Fruit fly (Drosophila melanogaster) whole organism, embryonic: ENCODE measurements around the gene CG46459.
A peak's percentile ranks its signal among the peaks of the same experiment; 100 is the strongest.

Source experiments
- Ada2b ChIP-seq: fragments of 200-800 bp; sonication (Bioruptor generic); IDR thresholded peaks from 2 replicates; pipeline ENCODE4 v1.3.6; 2022; ENCODE audit warnings: missing biosample characterization, missing genetic modification characterization
- Blimp-1 ChIP-seq: fragments of 200-800 bp; sonication (Bioruptor generic); optimal IDR thresholded peaks from 3 replicates; lab custom pipeline; 2018; ENCODE audit warnings: missing biosample characterization, missing genetic modification characterization, mild to moderate bottlenecking, moderate library complexity, missing genetic modification reagents
- BtbVII ChIP-seq: fragments of 200-800 bp; sonication (Bioruptor generic); optimal IDR thresholded peaks from 3 replicates; lab custom pipeline; 2017; ENCODE audit warnings: missing biosample characterization, mild to moderate bottlenecking, missing genetic modification characterization
- CG10147 ChIP-seq: fragments of 200-800 bp; sonication (Bioruptor generic); optimal IDR thresholded peaks from 2 replicates; lab custom pipeline; 2019; ENCODE audit warnings: missing biosample characterization, mild to moderate bottlenecking, missing genetic modification characterization, moderate library complexity
- CG1024 ChIP-seq: fragments of 200-800 bp; sonication (Bioruptor generic); IDR thresholded peaks from 2 replicates; pipeline ENCODE4 v1.3.6; 2022; ENCODE audit warnings: missing biosample characterization, missing genetic modification characterization
- CG11398 ChIP-seq: fragments of 200-800 bp; sonication (Bioruptor generic); optimal IDR thresholded peaks from 2 replicates; lab custom pipeline; 2016; ENCODE audit warnings: missing biosample characterization, missing genetic modification characterization
- CG13424 ChIP-seq: fragments of 200-800 bp; sonication (Bioruptor generic); optimal IDR thresholded peaks from 2 replicates; lab custom pipeline; 2019; ENCODE audit warnings: missing biosample characterization, mild to moderate bottlenecking, missing genetic modification characterization, moderate library complexity
- CG17612 ChIP-seq: fragments of 200-800 bp; sonication (Bioruptor generic); IDR thresholded peaks from 2 replicates; pipeline ENCODE4 v1.3.6; 2022; ENCODE audit warnings: missing biosample characterization, missing genetic modification characterization
- CG17829 ChIP-seq: fragments of 200-800 bp; optimal IDR thresholded peaks from 2 replicates; lab custom pipeline; 2019; ENCODE audit warnings: missing biosample characterization, mild to moderate bottlenecking, missing genetic modification characterization, moderate library complexity
- CG3163 ChIP-seq: fragments of 200-800 bp; sonication (Bioruptor generic); optimal IDR thresholded peaks from 3 replicates; lab custom pipeline; 2016; ENCODE audit warnings: missing biosample characterization, missing genetic modification characterization
- CG33557 ChIP-seq: fragments of 200-800 bp; sonication (Bioruptor generic); optimal IDR thresholded peaks from 2 replicates; lab custom pipeline; 2019; ENCODE audit warnings: missing biosample characterization, mild to moderate bottlenecking, missing genetic modification characterization, moderate library complexity
- CG4282 ChIP-seq: fragments of 200-800 bp; sonication (Bioruptor generic); optimal IDR thresholded peaks from 2 replicates; lab custom pipeline; 2016; ENCODE audit warnings: missing biosample characterization, missing genetic modification characterization
- CG4854 ChIP-seq: fragments of 200-800 bp; sonication (Bioruptor generic); optimal IDR thresholded peaks from 2 replicates; lab custom pipeline; 2016; ENCODE audit warnings: missing biosample characterization, missing genetic modification characterization, inconsistent platforms
- CG5245 ChIP-seq: fragments of 200-800 bp; sonication (Bioruptor generic); optimal IDR thresholded peaks from 3 replicates; lab custom pipeline; 2016; ENCODE audit warnings: missing biosample characterization, missing genetic modification characterization
- CG5953 ChIP-seq: fragments of 200-800 bp; sonication (Bioruptor generic); IDR thresholded peaks from 2 replicates; pipeline ENCODE4 v1.3.6; 2022; ENCODE audit warnings: missing biosample characterization, missing genetic modification characterization
- CG7839 ChIP-seq: fragments of 200-800 bp; sonication (Bioruptor generic); optimal IDR thresholded peaks from 3 replicates; lab custom pipeline; 2018; ENCODE audit warnings: missing biosample characterization, mild to moderate bottlenecking, missing genetic modification characterization, moderate library complexity
- CG7963 ChIP-seq: fragments of 200-800 bp; sonication (Bioruptor generic); IDR thresholded peaks from 3 replicates; pipeline ENCODE4 v1.3.6; 2022; ENCODE audit warnings: missing biosample characterization, missing genetic modification characterization; ENCODE audit not compliant: partially characterized antibody
- CG9727 ChIP-seq: fragments of 200-800 bp; sonication (Bioruptor generic); optimal IDR thresholded peaks from 3 replicates; lab custom pipeline; 2017; ENCODE audit warnings: missing biosample characterization, mild to moderate bottlenecking, missing genetic modification characterization
- CoRest ChIP-seq: fragments of 200-800 bp; sonication (Bioruptor generic); optimal IDR thresholded peaks from 3 replicates; lab custom pipeline; 2018; ENCODE audit warnings: missing biosample characterization, mild to moderate bottlenecking, missing genetic modification characterization, moderate library complexity
- CrebB ChIP-seq: fragments of 200-800 bp; sonication (Bioruptor generic); optimal IDR thresholded peaks from 3 replicates; lab custom pipeline; 2018; ENCODE audit warnings: missing biosample characterization, mild to moderate bottlenecking, missing genetic modification characterization
- Dip2 ChIP-seq: fragments of 200-800 bp; sonication (Bioruptor generic); IDR thresholded peaks from 2 replicates; pipeline ENCODE4 v1.3.6; 2022; ENCODE audit warnings: missing biosample characterization, missing genetic modification characterization
- Drgx ChIP-seq: fragments of 200-800 bp; sonication (Bioruptor generic); IDR thresholded peaks from 2 replicates; pipeline ENCODE4 v1.3.6; 2022; ENCODE audit warnings: missing biosample characterization, missing genetic modification characterization
- E2f1 ChIP-seq: fragments of 200-800 bp; sonication (Bioruptor generic); IDR thresholded peaks from 2 replicates; pipeline ENCODE4 v1.3.6; 2022; ENCODE audit warnings: missing biosample characterization, missing genetic modification characterization
- ERR ChIP-seq: fragments of 200-800 bp; sonication (Bioruptor generic); optimal IDR thresholded peaks from 2 replicates; lab custom pipeline; 2016; ENCODE audit warnings: missing biosample characterization, missing genetic modification characterization
- Fer2 ChIP-seq: fragments of 200-800 bp; sonication (Bioruptor generic); optimal IDR thresholded peaks from 2 replicates; lab custom pipeline; 2018; ENCODE audit warnings: missing biosample characterization, mild to moderate bottlenecking, missing genetic modification characterization, moderate library complexity
- Hey ChIP-seq: fragments of 200-800 bp; sonication (Bioruptor generic); optimal IDR thresholded peaks from 3 replicates; lab custom pipeline; 2018; ENCODE audit warnings: missing biosample characterization, mild to moderate bottlenecking, missing genetic modification characterization
- PHDP ChIP-seq: fragments of 200-800 bp; sonication (Bioruptor generic); optimal IDR thresholded peaks from 3 replicates; lab custom pipeline; 2018; ENCODE audit warnings: missing biosample characterization, mild to moderate bottlenecking, missing genetic modification characterization, moderate library complexity
- ab ChIP-seq: fragments of 200-800 bp; sonication (Bioruptor generic); optimal IDR thresholded peaks from 2 replicates; lab custom pipeline; 2016; ENCODE audit warnings: missing biosample characterization, missing genetic modification characterization
- bcd ChIP-seq: fragments of 200-800 bp; sonication (Bioruptor generic); optimal IDR thresholded peaks from 2 replicates; lab custom pipeline; 2017; ENCODE audit warnings: missing biosample characterization, mild to moderate bottlenecking, missing genetic modification characterization
- bowl ChIP-seq: fragments of 200-800 bp; sonication (Bioruptor generic); IDR thresholded peaks from 2 replicates; pipeline ENCODE4 v1.3.6; 2022; ENCODE audit warnings: missing biosample characterization, missing genetic modification characterization
- br ChIP-seq: fragments of >200 bp; optimal IDR thresholded peaks from 2 replicates; lab custom pipeline; 2017
- bsh ChIP-seq, 2 experiments: fragments of 200-800 bp; sonication (Bioruptor generic); optimal IDR thresholded peaks; 2 replicates each; lab custom pipeline; 2017 to 2018; ENCODE audit warnings: mild to moderate bottlenecking in 2 of 2, missing biosample characterization in 2 of 2, missing genetic modification characterization in 2 of 2, moderate library complexity in 1 of 2
- cas ChIP-seq: fragments of 200-800 bp; sonication (Bioruptor generic); IDR thresholded peaks from 2 replicates; pipeline ENCODE4 v1.3.6; 2022; ENCODE audit warnings: missing biosample characterization, missing genetic modification characterization
- corto ChIP-seq: fragments of 200-800 bp; sonication (Bioruptor generic); optimal IDR thresholded peaks from 2 replicates; lab custom pipeline; 2016; ENCODE audit warnings: missing biosample characterization, mild to moderate bottlenecking, missing genetic modification characterization, moderate library complexity
- croc ChIP-seq: fragments of 200-800 bp; sonication (Bioruptor generic); conservative IDR thresholded peaks from 3 replicates; pipeline ENCODE4 v1.3.6; 2022; ENCODE audit warnings: missing biosample characterization, missing genetic modification characterization
- crp ChIP-seq, 2 experiments: fragments of 200-800 bp; sonication (Bioruptor generic); optimal IDR thresholded peaks; 2 replicates in 1 of 2; 3 replicates in 1 of 2; lab custom pipeline; 2017; ENCODE audit warnings: missing biosample characterization in 2 of 2, missing genetic modification characterization in 2 of 2, mild to moderate bottlenecking in 1 of 2, moderate library complexity in 1 of 2
- dan ChIP-seq: fragments of 200-800 bp; sonication (Bioruptor generic); IDR thresholded peaks from 2 replicates; pipeline ENCODE4 v1.3.6; 2022; ENCODE audit warnings: missing biosample characterization, missing genetic modification characterization
- dimm ChIP-seq: fragments of 200-800 bp; sonication (Bioruptor generic); IDR thresholded peaks from 2 replicates; pipeline ENCODE4 v1.3.6; 2022; ENCODE audit warnings: missing biosample characterization, missing genetic modification characterization
- disco-r ChIP-seq: fragments of 200-800 bp; sonication (Bioruptor generic); optimal IDR thresholded peaks from 2 replicates; lab custom pipeline; 2016; ENCODE audit warnings: missing biosample characterization, missing genetic modification characterization
- dpn ChIP-seq, 2 experiments: fragments of 200-800 bp; sonication (Bioruptor generic); optimal IDR thresholded peaks; 3 replicates each; lab custom pipeline; 2016; ENCODE audit warnings: missing biosample characterization in 2 of 2, missing genetic modification characterization in 2 of 2
- gcm ChIP-seq: fragments of 200-800 bp; sonication (Bioruptor generic); optimal IDR thresholded peaks from 2 replicates; lab custom pipeline; 2019; ENCODE audit warnings: missing biosample characterization, mild to moderate bottlenecking, missing genetic modification characterization, moderate library complexity
- lilli ChIP-seq: fragments of 200-800 bp; sonication (Bioruptor generic); optimal IDR thresholded peaks from 3 replicates; lab custom pipeline; 2016; ENCODE audit warnings: missing biosample characterization, missing genetic modification characterization
- nerfin-2 ChIP-seq: fragments of 200-800 bp; sonication (Bioruptor generic); IDR thresholded peaks from 2 replicates; pipeline ENCODE4 v1.3.6; 2022; ENCODE audit warnings: missing biosample characterization, missing genetic modification characterization; ENCODE audit not compliant: partially characterized antibody
- oc ChIP-seq: fragments of 200-800 bp; sonication (Bioruptor generic); optimal IDR thresholded peaks from 2 replicates; lab custom pipeline; 2018; ENCODE audit warnings: missing biosample characterization, mild to moderate bottlenecking, missing genetic modification characterization, moderate library complexity
- org-1 ChIP-seq: fragments of 200-800 bp; sonication (Bioruptor generic); optimal IDR thresholded peaks from 2 replicates; lab custom pipeline; 2017; ENCODE audit warnings: missing biosample characterization, missing genetic modification characterization
- pnt ChIP-seq: fragments of 200-800 bp; sonication (Bioruptor generic); optimal IDR thresholded peaks from 3 replicates; lab custom pipeline; 2016; ENCODE audit warnings: missing biosample characterization, missing genetic modification characterization
- sens-2 ChIP-seq: fragments of 200-800 bp; sonication (Bioruptor generic); IDR thresholded peaks from 2 replicates; pipeline ENCODE4 v1.3.6; 2022; ENCODE audit warnings: missing biosample characterization, missing genetic modification characterization
- sisA ChIP-seq: fragments of 200-800 bp; sonication (Bioruptor generic); IDR thresholded peaks from 2 replicates; pipeline ENCODE4 v1.3.6; 2022; ENCODE audit warnings: missing biosample characterization, missing genetic modification characterization
- so ChIP-seq: fragments of 200-800 bp; sonication (Bioruptor generic); IDR thresholded peaks from 3 replicates; pipeline ENCODE4 v1.3.6; 2022; ENCODE audit warnings: missing biosample characterization, missing genetic modification characterization
- vvl ChIP-seq: fragments of 200-800 bp; sonication (Bioruptor generic); IDR thresholded peaks from 2 replicates; pipeline ENCODE4 v1.3.6; 2022; ENCODE audit warnings: missing biosample characterization, missing genetic modification characterization

The CG46459 gene

DNA sequence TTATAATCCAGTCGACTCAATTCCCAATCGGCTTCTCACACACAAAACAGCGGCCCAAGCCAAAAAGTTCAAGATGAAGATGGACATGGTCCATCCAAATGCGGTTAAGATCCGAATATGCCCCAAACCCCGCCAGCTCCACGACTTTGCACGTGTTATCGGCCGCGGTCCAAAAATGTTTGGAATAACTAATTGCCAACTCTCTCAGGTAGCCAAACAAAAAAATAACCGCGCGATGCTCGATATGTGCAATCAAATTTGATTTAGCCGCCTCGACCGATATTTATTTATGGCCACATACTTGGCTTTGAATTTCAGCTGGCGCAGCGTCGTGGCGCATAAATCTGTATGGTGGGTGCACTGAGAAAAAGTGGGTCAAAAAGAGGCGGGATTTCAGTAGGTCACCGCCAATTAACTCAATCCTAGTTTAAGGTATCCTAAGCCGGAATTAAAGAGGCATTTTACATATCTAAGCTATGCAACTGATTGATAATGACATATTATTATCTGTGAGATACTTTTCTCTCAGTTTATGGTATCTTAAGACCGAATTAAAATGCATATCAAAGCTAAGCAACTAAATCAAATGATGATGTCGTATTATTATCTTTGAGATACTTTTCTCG lies 47.8 kb upstream of the CG46459 start (continued):
- TF ChIP-seq CG33557 (GFP tag; lab: Kevin White, UChicago) (no peak), lilli (GFP tag; lab: Kevin White, UChicago) (peak; percentile 27), CG3163 (GFP tag; lab: Kevin White, UChicago) (no peak), sisA (peak; percentile 63), crp (GFP tag; optimal IDR thresholded peaks at IDR 0.05; lab: Kevin White, UChicago) (no peak), corto (no peak), gcm (peak; percentile 17), BtbVII (GFP tag; lab: Kevin White, UChicago) (peak; percentile 15), CrebB (no peak), pnt (GFP tag; lab: Kevin White, UChicago) (peak; percentile 62), vvl (GFP tag; lab: Robert Waterston, UW) (peak; percentile 64), Hey (tag; lab: Kevin White, UChicago) (no peak), disco-r (no peak), oc (tag; lab: Kevin White, UChicago) (peak; percentile 4), bcd (GFP tag; lab: Kevin White, UChicago) (peak; percentile 9), sens-2 (GFP tag; lab: Robert Waterston, UW) (no peak), Blimp-1 (GFP tag; lab: Kevin White, UChicago) (peak; percentile 51), CG4282 (GFP tag; lab: Kevin White, UChicago) (no peak), CG7839 (tag; lab: Kevin White, UChicago) (peak; percentile 57), CG4854 (GFP tag; lab: Kevin White, UChicago) (no peak), Drgx (GFP tag; lab: Robert Waterston, UW) (no peak), CG5953 (GFP tag; lab: Robert Waterston, UW) (0 out of 2 replicates have a peak, but pooled peaks have one; percentile 37), CG17829 (tag; lab: Kevin White, UChicago) (no peak), cas (GFP tag; lab: Robert Waterston, UW) (no peak), CG17612 (GFP tag; lab: Robert Waterston, UW) (no peak), Fer2 (no peak), Ada2b (GFP tag; lab: Robert Waterston, UW) (peak; percentile 66), dan (GFP tag; lab: Robert Waterston, UW) (no peak), croc (GFP tag; lab: Robert Waterston, UW) (0 out of 3 replicates have a peak, but pooled peaks have one; percentile 15), E2f1 (peak; percentile 26; the same call in 1 of the 2 replicates), ERR (no peak), br (no peak), org-1 (GFP tag; lab: Kevin White, UChicago) (peak; percentile 14), CG9727 (GFP tag; lab: Kevin White, UChicago) (peak; percentile 17), bsh (GFP tag; optimal IDR thresholded peaks at IDR 0.05; lab: Kevin White, UChicago) (peak in 1 of 2 experiments; percentile 60), ab (no peak), bowl (peak; percentile 34; the same call in 1 of the 2 replicates), CG11398 (GFP tag; lab: Kevin White, UChicago) (no peak), CG10147 (GFP tag; lab: Kevin White, UChicago) (no peak), dpn (GFP tag; optimal IDR thresholded peaks at IDR 0.05; lab: Kevin White, UChicago) (peak; percentile 52 to 60), PHDP (tag; lab: Kevin White, UChicago) (peak; percentile 3), CG1024 (GFP tag; lab: Robert Waterston, UW) (no peak), Dip2 (GFP tag; lab: Robert Waterston, UW) (no peak), CG13424 (peak; percentile 46), nerfin-2 (no peak), CG5245 (peak; percentile 24), CoRest (tag; lab: Kevin White, UChicago) (peak; percentile 41), dimm (GFP tag; lab: Robert Waterston, UW) (no peak), so (GFP tag; lab: Robert Waterston, UW) (peak; percentile 49; the same call in 1 of the 3 replicates), CG7963 (GFP tag; lab: Robert Waterston, UW) (no peak)
